Fruit fly (Drosophila melanogaster): ENCODE results near the gene Gr64e.

- TF ChIP-seq Dll (optimal IDR thresholded peaks at IDR 0.05) (no peak), CG8478 (optimal IDR thresholded peaks at IDR 0.05) (no peak), pan (optimal IDR thresholded peaks at IDR 0.05) (no peak)
Measured at dm6 chr3L:4070996-4071379, 39.0 kb downstream of the Gr64e start.

Measured in whole organism.